Worm (Caenorhabditis elegans) whole organism, L4/young adult: ENCODE results near the gene R05H10.1.

Experiments used
- W03F9.2 ChIP-seq: fragments of 150-350 bp; optimal IDR thresholded peaks from 2 replicates; lab custom pipeline; 2014; ENCODE audit warnings: missing biosample characterization, missing genetic modification characterization
- dao-5 ChIP-seq: sonication (generic microtip); optimal IDR thresholded peaks from 2 replicates; lab custom pipeline; 2016; ENCODE audit warnings: missing genotype, missing genetic modification characterization, moderate library complexity, missing compliant biosample characterization
- him-1 ChIP-seq: sonication (generic microtip); optimal IDR thresholded peaks from 2 replicates; lab custom pipeline; 2016; ENCODE audit warnings: missing genotype, missing genetic modification reagents, missing genetic modification characterization, missing compliant biosample characterization

ce11 chrII:14812661-14813060, 39.0 kb upstream of the R05H10.1 start:
- TF ChIP-seq dao-5 (tag; lab: Kevin White, UChicago) (no peak), W03F9.2 (tag; lab: Kevin White, UChicago) (no peak), him-1 (tag; lab: Kevin White, UChicago) (no peak)
